Worm (Caenorhabditis elegans): ENCODE data around the gene C49C8.5.

C49C8.5 gene

ce11 chrIV:8626294-8626693, 27.2 kb downstream of the C49C8.5 start:
- TF ChIP-seq ama-1 (optimal IDR thresholded peaks at IDR 0.05) (no peak), ceh-36 (tag; optimal IDR thresholded peaks at IDR 0.05) (no peak), flt-1 (GFP tag; IDR thresholded peaks at IDR 0.05) (no peak), hmbx-1 (tag; optimal IDR thresholded peaks at IDR 0.05) (no peak)

- TF ChIP-seq F13C5.2 (tag; optimal IDR thresholded peaks at IDR 0.05), result no peak
- TF ChIP-seq ets-7 (tag; optimal IDR thresholded peaks at IDR 0.05), result no peak
- no peak for TF ChIP-seq ceh-36 (tag; optimal IDR thresholded peaks at IDR 0.05)
- no peak for TF ChIP-seq hmg-4 (GFP tag; optimal IDR thresholded peaks at IDR 0.05)
- no peak for TF ChIP-seq B0310.2 (tag; optimal IDR thresholded peaks at IDR 0.05)
- TF ChIP-seq tra-4 (tag; optimal IDR thresholded peaks at IDR 0.05), result no peak
- no peak for TF ChIP-seq scrt-1 (GFP tag; IDR thresholded peaks at IDR 0.05)
Observed at ce11 chrIV:8625730-8626129, 27.7 kb downstream of the C49C8.5 start.

- TF ChIP-seq tbx-37 (GFP tag; conservative IDR thresholded peaks at IDR 0.05) (no peak), sea-1 (GFP tag; conservative IDR thresholded peaks at IDR 0.05) (no peak), ama-1 (optimal IDR thresholded peaks at IDR 0.05) (no peak), ceh-13 (GFP tag; optimal IDR thresholded peaks at IDR 0.05) (no peak), pes-1 (GFP tag; IDR thresholded peaks at IDR 0.05) (no peak)
Observed at ce11 chrIV:8620102-8620733, 33.2 kb downstream of the C49C8.5 start, which contains the start of gene lin-49. Gene lin-49, plus strand, starts transcription at chrIV:8620683.

ce11 chrIV:8618698-8619097, 34.8 kb downstream of the C49C8.5 start, which contains the start of gene F42A9.8:
Gene F42A9.8, minus strand, starts transcription at chrIV:8618785.
- TF ChIP-seq tra-4 (tag; optimal IDR thresholded peaks at IDR 0.05), result no peak
- no peak for TF ChIP-seq F13C5.2 (tag; optimal IDR thresholded peaks at IDR 0.05)
- TF ChIP-seq ets-7 (tag; optimal IDR thresholded peaks at IDR 0.05), result no peak
- TF ChIP-seq B0310.2 (tag; optimal IDR thresholded peaks at IDR 0.05), result no peak
- TF ChIP-seq hnd-1 (tag; optimal IDR thresholded peaks at IDR 0.05), result no peak
- TF ChIP-seq aly-1 (tag; optimal IDR thresholded peaks at IDR 0.05), result no peak
- TF ChIP-seq tbx-37 (GFP tag; conservative IDR thresholded peaks at IDR 0.05), result no peak
- no peak for TF ChIP-seq tbx-11 (GFP tag; IDR thresholded peaks at IDR 0.05)
- TF ChIP-seq sea-1 (GFP tag; conservative IDR thresholded peaks at IDR 0.05), result no peak
- TF ChIP-seq pes-1 (GFP tag; IDR thresholded peaks at IDR 0.05), result no peak
- TF ChIP-seq hmg-4 (GFP tag; optimal IDR thresholded peaks at IDR 0.05), result no peak

- TF ChIP-seq pes-1 (GFP tag; IDR thresholded peaks at IDR 0.05) (no peak), ets-7 (tag; optimal IDR thresholded peaks at IDR 0.05) (no peak), tbx-37 (GFP tag; conservative IDR thresholded peaks at IDR 0.05) (no peak), aly-1 (tag; optimal IDR thresholded peaks at IDR 0.05) (no peak), hmg-4 (GFP tag; optimal IDR thresholded peaks at IDR 0.05) (no peak)
Observed at ce11 chrIV:8617047-8617446, 36.4 kb downstream of the C49C8.5 start, which contains the start of the genes F42A9.7 and F42A9.3. Gene F42A9.7, minus strand, starts transcription at chrIV:8617147. Gene F42A9.3, plus strand, starts transcription at chrIV:8617260.

ce11 chrIV:8615314-8615713, 38.1 kb downstream of the C49C8.5 start:
- TF ChIP-seq hmg-4 (GFP tag; optimal IDR thresholded peaks at IDR 0.05) (no peak), ama-1 (optimal IDR thresholded peaks at IDR 0.05) (no peak), pes-1 (GFP tag; IDR thresholded peaks at IDR 0.05) (no peak), B0310.2 (tag; optimal IDR thresholded peaks at IDR 0.05) (no peak), tbx-11 (GFP tag; IDR thresholded peaks at IDR 0.05) (no peak), flt-1 (GFP tag; IDR thresholded peaks at IDR 0.05) (no peak)

ce11 chrIV:8614680-8615079, 38.8 kb downstream of the C49C8.5 start, which contains the start of gene cyp-33E3:
Gene cyp-33E3, plus strand, starts transcription at chrIV:8614995.
- TF ChIP-seq ceh-13 (GFP tag; optimal IDR thresholded peaks at IDR 0.05), result no peak
- no peak for TF ChIP-seq pes-1 (GFP tag; IDR thresholded peaks at IDR 0.05)
- TF ChIP-seq tra-4 (tag; optimal IDR thresholded peaks at IDR 0.05), result no peak
- TF ChIP-seq hmg-4 (GFP tag; optimal IDR thresholded peaks at IDR 0.05), result no peak
- no peak for TF ChIP-seq hmbx-1 (tag; optimal IDR thresholded peaks at IDR 0.05)
- no peak for TF ChIP-seq tbx-11 (GFP tag; IDR thresholded peaks at IDR 0.05)
- TF ChIP-seq ets-7 (tag; optimal IDR thresholded peaks at IDR 0.05), result no peak
- no peak for TF ChIP-seq sea-1 (GFP tag; conservative IDR thresholded peaks at IDR 0.05)
- no peak for TF ChIP-seq F13C5.2 (tag; optimal IDR thresholded peaks at IDR 0.05)
- no peak for TF ChIP-seq tbx-37 (GFP tag; conservative IDR thresholded peaks at IDR 0.05)
- no peak for TF ChIP-seq hnd-1 (tag; optimal IDR thresholded peaks at IDR 0.05)
- no peak for TF ChIP-seq ama-1 (optimal IDR thresholded peaks at IDR 0.05)
- TF ChIP-seq ceh-36 (tag; optimal IDR thresholded peaks at IDR 0.05), result no peak
- TF ChIP-seq scrt-1 (GFP tag; IDR thresholded peaks at IDR 0.05), result no peak

- TF ChIP-seq F13C5.2 (tag; optimal IDR thresholded peaks at IDR 0.05) (no peak), sea-1 (GFP tag; conservative IDR thresholded peaks at IDR 0.05) (no peak), tbx-11 (GFP tag; IDR thresholded peaks at IDR 0.05) (no peak), tra-4 (tag; optimal IDR thresholded peaks at IDR 0.05) (no peak), ceh-13 (GFP tag; optimal IDR thresholded peaks at IDR 0.05) (no peak), hnd-1 (tag; optimal IDR thresholded peaks at IDR 0.05) (no peak), ets-7 (tag; optimal IDR thresholded peaks at IDR 0.05) (no peak), aly-1 (tag; optimal IDR thresholded peaks at IDR 0.05) (no peak), hmbx-1 (tag; optimal IDR thresholded peaks at IDR 0.05) (no peak), pes-1 (GFP tag; IDR thresholded peaks at IDR 0.05) (no peak), flt-1 (GFP tag; IDR thresholded peaks at IDR 0.05) (no peak), tbx-37 (GFP tag; conservative IDR thresholded peaks at IDR 0.05) (no peak)
Observed at ce11 chrIV:8611886-8612542, 41.5 kb downstream of the C49C8.5 start, which contains the start of the genes F42A9.17 and cyp-33E2. Gene F42A9.17, minus strand, starts transcription at chrIV:8611936. Gene cyp-33E2, plus strand, starts transcription at chrIV:8612334.
